Worm (Caenorhabditis elegans) whole organism, L4 larva: ENCODE data around the gene snt-6.

ENCODE experiments used
- ama-1 ChIP-seq: fragments of 150-350 bp; optimal IDR thresholded peaks from 2 replicates; lab custom pipeline; 2014; ENCODE audit warnings: inconsistent platforms, mixed read lengths
- ceh-82 ChIP-seq: sonication (generic microtip); optimal IDR thresholded peaks from 2 replicates; lab custom pipeline; 2017; ENCODE audit warnings: missing biosample characterization, missing genetic modification characterization
- dpl-1 ChIP-seq: fragments of 150-350 bp; optimal IDR thresholded peaks from 2 replicates; lab custom pipeline; 2014; ENCODE audit warnings: missing biosample characterization, missing genetic modification reagents, missing genetic modification characterization
- lsy-2 ChIP-seq, 2 experiments: fragments of 150-350 bp in 1 of 2; sonication (generic microtip) in 1 of 2; optimal IDR thresholded peaks; 2 replicates each; lab custom pipeline; 2014 to 2017; ENCODE audit warnings: missing biosample characterization in 2 of 2, missing genetic modification characterization in 2 of 2
- unc-62 ChIP-seq, 3 experiments: fragments of 150-350 bp in 1 of 3; sonication (generic microtip); optimal IDR thresholded peaks in 2 of 3; peaks in 1 of 3; 1 replicate in 1 of 3; 2 replicates in 2 of 3; lab custom pipeline; 2014 to 2017; ENCODE audit warnings: missing biosample characterization in 3 of 3, missing genetic modification characterization in 3 of 3, missing genetic modification reagents in 3 of 3, missing genotype in 1 of 3

DNA sequence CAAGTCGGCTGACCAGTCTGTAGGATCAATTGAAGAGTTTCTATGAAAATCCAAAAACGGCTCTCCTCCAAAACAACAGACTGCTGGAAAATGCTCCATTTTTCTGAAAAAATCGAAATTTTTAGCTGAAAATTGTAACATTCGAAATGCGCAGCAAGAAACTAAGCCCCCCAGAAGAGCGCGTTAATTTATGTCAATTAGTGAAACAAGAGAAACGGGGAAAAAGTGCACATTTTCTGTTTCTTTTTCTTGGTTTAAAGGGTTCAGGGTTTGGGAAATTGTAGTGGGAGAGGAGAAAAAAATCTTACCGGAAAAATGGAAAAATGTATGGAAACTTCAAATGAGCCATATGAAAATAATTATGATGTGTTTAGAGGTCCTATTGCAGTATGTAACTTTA, 15.2 kb upstream of the snt-6 start, which contains the start of gene C08G5.7:
- TF ChIP-seq dpl-1 (GFP tag; lab: Kevin White, UChicago) = no peak
- TF ChIP-seq ceh-82 (tag; lab: Kevin White, UChicago) = no peak
- TF ChIP-seq lsy-2 (tag; optimal IDR thresholded peaks at IDR 0.05; lab: Kevin White, UChicago) = no peak
- no peak for TF ChIP-seq unc-62 (GFP tag; optimal IDR thresholded peaks at IDR 0.05 in 1 of 2; lab: Kevin White, UChicago)
- TF ChIP-seq unc-62 (tag; optimal IDR thresholded peaks at IDR 0.05; lab: Kevin White, UChicago) = no peak
- TF ChIP-seq ama-1 (lab: Kevin White, UChicago) = no peak
